Worm (Caenorhabditis elegans): Measurements from ENCODE around the gene F58E1.13.

ce11 chrII:1651804-1652203 is 43.9 kb downstream of the F58E1.13 start, which contains the start of gene fbxb-16:
- no peak for TF ChIP-seq snpc-4 (tag; optimal IDR thresholded peaks at IDR 0.05)
- no peak for TF ChIP-seq jun-1 (tag; optimal IDR thresholded peaks at IDR 0.05)
- no peak for TF ChIP-seq fos-1 (tag; optimal IDR thresholded peaks at IDR 0.05)
- TF ChIP-seq nhr-237 (tag; optimal IDR thresholded peaks at IDR 0.05), result no peak
- no peak for TF ChIP-seq nhr-47 (tag; optimal IDR thresholded peaks at IDR 0.05)
- no peak for TF ChIP-seq blmp-1 (tag; optimal IDR thresholded peaks at IDR 0.05)
- no peak for TF ChIP-seq ets-5 (GFP tag; IDR thresholded peaks at IDR 0.05)
- no peak for TF ChIP-seq unc-62 (GFP tag; optimal IDR thresholded peaks at IDR 0.05)
- no peak for TF ChIP-seq nhr-28 (tag; optimal IDR thresholded peaks at IDR 0.05)
- no peak for TF ChIP-seq elt-2 (tag; optimal IDR thresholded peaks at IDR 0.05)
- no peak for TF ChIP-seq egl-27 (tag; optimal IDR thresholded peaks at IDR 0.05)
- TF ChIP-seq unc-98 (GFP tag; IDR thresholded peaks at IDR 0.05), result no peak
- no peak for TF ChIP-seq ceh-88 (GFP tag; IDR thresholded peaks at IDR 0.05)
- TF ChIP-seq pqm-1 (tag; optimal IDR thresholded peaks at IDR 0.05), result no peak
